Fruit fly (Drosophila melanogaster): ENCODE measurements around the gene mRpS18A.

The mRpS18A gene

DNA sequence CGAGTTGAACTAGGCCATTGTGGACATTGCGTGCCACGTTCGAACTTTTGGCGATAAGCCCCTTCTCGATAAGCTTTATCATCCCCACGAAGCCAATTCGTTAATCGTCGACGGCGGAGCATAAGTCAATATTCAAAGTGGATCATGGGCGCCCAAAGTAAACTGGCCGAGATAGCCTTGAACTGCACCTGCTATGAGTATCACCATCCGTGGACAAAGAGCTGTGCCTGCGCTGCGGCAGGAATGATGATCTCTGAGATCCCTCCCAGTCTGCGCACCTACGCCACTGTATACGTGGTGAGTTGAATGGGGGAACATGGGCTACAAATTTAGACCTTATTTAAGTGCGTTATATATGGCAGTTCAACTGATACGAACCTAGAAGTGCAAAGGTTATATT lies 38.1 kb downstream of the mRpS18A start (continued):
- TF ChIP-seq CoRest (tag; optimal IDR thresholded peaks at IDR 0.05) = peak; percentile 11
- TF ChIP-seq CG10462 (GFP tag; optimal IDR thresholded peaks at IDR 0.05) = no peak
- TF ChIP-seq CG8388 (GFP tag; optimal IDR thresholded peaks at IDR 0.05) = no peak
- TF ChIP-seq vfl (GFP tag; optimal IDR thresholded peaks at IDR 0.05) = no peak
- no peak for TF ChIP-seq az2 (GFP tag; optimal IDR thresholded peaks at IDR 0.05)
- TF ChIP-seq CG7745 (tag; optimal IDR thresholded peaks at IDR 0.05) = no peak
- peak; percentile 63 for TF ChIP-seq ci (GFP tag; IDR thresholded peaks at IDR 0.05)
- TF ChIP-seq sisA (GFP tag; IDR thresholded peaks at IDR 0.05) = peak; percentile 47; the same call in 1 of the 2 replicates
- peak; percentile 21 for TF ChIP-seq her (GFP tag; optimal IDR thresholded peaks at IDR 0.05)
- TF ChIP-seq CG6854 (GFP tag; optimal IDR thresholded peaks at IDR 0.05) = no peak
- TF ChIP-seq CG14441 (GFP tag; IDR thresholded peaks at IDR 0.05) = peak; percentile 54
- no peak for TF ChIP-seq CG10654 (GFP tag; optimal IDR thresholded peaks at IDR 0.05)
- no peak for TF ChIP-seq H15 (GFP tag; IDR thresholded peaks at IDR 0.05)
- no peak for TF ChIP-seq hb (GFP tag; IDR thresholded peaks at IDR 0.05; ENCODE audit: partially characterized antibody)
- no peak for TF ChIP-seq HLHmδ (GFP tag; optimal IDR thresholded peaks at IDR 0.05)
- no peak for TF ChIP-seq CG8290 (GFP tag; optimal IDR thresholded peaks at IDR 0.05)
- peak in 1 of 2 experiments; percentile 86 for TF ChIP-seq CG8290 (tag; optimal IDR thresholded peaks at IDR 0.05)
- no peak for TF ChIP-seq Hand (GFP tag; optimal IDR thresholded peaks at IDR 0.05)
- TF ChIP-seq run (tag; optimal IDR thresholded peaks at IDR 0.05) = no peak
- TF ChIP-seq Gug (GFP tag; IDR thresholded peaks at IDR 0.05) = peak; percentile 55; the same call in 2 of the 4 replicates
- TF ChIP-seq cato (GFP tag; optimal IDR thresholded peaks at IDR 0.05; ENCODE audit: borderline replicate concordance) = no peak
- no peak for TF ChIP-seq CG2202 (tag; optimal IDR thresholded peaks at IDR 0.05)
- no peak for TF ChIP-seq Xrp1 (GFP tag; IDR thresholded peaks at IDR 0.05)
- peak; percentile 48 for TF ChIP-seq Ptx1 (GFP tag; IDR thresholded peaks at IDR 0.05)
- TF ChIP-seq CG4360 (GFP tag; IDR thresholded peaks at IDR 0.05) = no peak
- peak; percentile 44 for TF ChIP-seq mam (GFP tag; optimal IDR thresholded peaks at IDR 0.05)
- TF ChIP-seq Max (GFP tag; optimal IDR thresholded peaks at IDR 0.05) = no peak
- no peak for TF ChIP-seq CG13775 (GFP tag; optimal IDR thresholded peaks at IDR 0.05)
- TF ChIP-seq so (GFP tag; IDR thresholded peaks at IDR 0.05) = 0 out of 3 replicates have a peak, but pooled peaks have one; percentile 26
- TF ChIP-seq gsb-n (tag; optimal IDR thresholded peaks at IDR 0.05) = no peak
- TF ChIP-seq CG32532 (GFP tag; IDR thresholded peaks at IDR 0.05) = peak; percentile 51; the same call in 1 of the 2 replicates
- TF ChIP-seq Sry-β (GFP tag; optimal IDR thresholded peaks at IDR 0.05) = no peak
- TF ChIP-seq CG32772 (GFP tag; IDR thresholded peaks at IDR 0.05) = peak; percentile 37; the same call in 1 of the 2 replicates
- peak; percentile 61 for TF ChIP-seq zfh2 (GFP tag; optimal IDR thresholded peaks at IDR 0.05)
- 0 out of 2 replicates have a peak, but pooled peaks have one; percentile 9 for TF ChIP-seq E2f2 (GFP tag; IDR thresholded peaks at IDR 0.05)
- no peak for TF ChIP-seq Oli (tag; optimal IDR thresholded peaks at IDR 0.05)
- no peak for TF ChIP-seq CG9727 (GFP tag; optimal IDR thresholded peaks at IDR 0.05)
- TF ChIP-seq Hmr (GFP tag; optimal IDR thresholded peaks at IDR 0.05) = peak; percentile 42
- TF ChIP-seq Drgx (GFP tag; IDR thresholded peaks at IDR 0.05) = no peak
- TF ChIP-seq CG11504 (tag; optimal IDR thresholded peaks at IDR 0.05) = peak; percentile 39
- no peak for TF ChIP-seq D (optimal IDR thresholded peaks at IDR 0.05)
- TF ChIP-seq D (GFP tag; optimal IDR thresholded peaks at IDR 0.05) = no peak
- no peak for TF ChIP-seq CG17568 (GFP tag; optimal IDR thresholded peaks at IDR 0.05)
- no peak for TF ChIP-seq bcd (GFP tag; optimal IDR thresholded peaks at IDR 0.05)
- TF ChIP-seq Nf-YA (GFP tag; IDR thresholded peaks at IDR 0.05) = 0 out of 2 replicates have a peak, but pooled peaks have one; percentile 7
- TF ChIP-seq CG34422 (GFP tag; IDR thresholded peaks at IDR 0.05) = no peak
- TF ChIP-seq pzg (GFP tag; optimal IDR thresholded peaks at IDR 0.05) = no peak
- TF ChIP-seq HHEX (GFP tag; optimal IDR thresholded peaks at IDR 0.05) = peak; percentile 33
- no peak; the same call in 1 of the 2 replicates for TF ChIP-seq wdn (GFP tag; IDR thresholded peaks at IDR 0.05)
- TF ChIP-seq CG17385 (GFP tag; optimal IDR thresholded peaks at IDR 0.05) = peak; percentile 25
- TF ChIP-seq HLH3B (GFP tag; IDR thresholded peaks at IDR 0.05) = 0 out of 2 replicates have a peak, but pooled peaks have one; percentile 24
- no peak for TF ChIP-seq Doc2 (GFP tag; IDR thresholded peaks at IDR 0.05)

Data from whole organism, embryonic.